Worm (Caenorhabditis elegans) whole organism, early embryonic: ENCODE data around the gene C41C4.9.

Experiments
- B0310.2 ChIP-seq: sonication (generic microtip); optimal IDR thresholded peaks from 2 replicates; lab custom pipeline; 2016; ENCODE audit warnings: mild to moderate bottlenecking, missing genetic modification characterization, missing compliant biosample characterization
- F13C5.2 ChIP-seq: sonication (generic microtip); optimal IDR thresholded peaks from 2 replicates; lab custom pipeline; 2017; ENCODE audit warnings: mild to moderate bottlenecking, missing genetic modification characterization, inconsistent platforms, missing compliant biosample characterization
- aly-1 ChIP-seq: sonication (generic microtip); optimal IDR thresholded peaks from 2 replicates; lab custom pipeline; 2016; ENCODE audit warnings: missing genetic modification characterization, missing compliant biosample characterization
- ama-1 ChIP-seq: fragments of 150-350 bp; optimal IDR thresholded peaks from 2 replicates; lab custom pipeline; 2014
- ceh-13 ChIP-seq: fragments of 200-800 bp; sonication (Bioruptor generic); optimal IDR thresholded peaks from 2 replicates; lab custom pipeline; 2018; ENCODE audit warnings: mild to moderate bottlenecking, missing genetic modification characterization, missing compliant biosample characterization
- ceh-36 ChIP-seq: sonication (generic microtip); optimal IDR thresholded peaks from 2 replicates; lab custom pipeline; 2016; ENCODE audit warnings: missing genetic modification characterization, inconsistent platforms, missing compliant biosample characterization
- ets-7 ChIP-seq: sonication (generic microtip); optimal IDR thresholded peaks from 2 replicates; lab custom pipeline; 2016; ENCODE audit warnings: missing genotype, missing genetic modification characterization, missing compliant biosample characterization
- flt-1 ChIP-seq: fragments of 200-800 bp; sonication (Bioruptor generic); IDR thresholded peaks from 2 replicates; pipeline ENCODE4 v1.3.6; 2022; ENCODE audit warnings: missing genetic modification characterization, missing compliant biosample characterization
- hmbx-1 ChIP-seq: sonication (generic microtip); optimal IDR thresholded peaks from 2 replicates; lab custom pipeline; 2016; ENCODE audit warnings: mild to moderate bottlenecking, missing genetic modification characterization, missing compliant biosample characterization
- hmg-4 ChIP-seq: fragments of 200-800 bp; sonication (Bioruptor generic); optimal IDR thresholded peaks from 2 replicates; lab custom pipeline; 2018; ENCODE audit warnings: mild to moderate bottlenecking, missing genetic modification characterization, missing compliant biosample characterization
- hnd-1 ChIP-seq: sonication (generic microtip); optimal IDR thresholded peaks from 2 replicates; lab custom pipeline; 2016; ENCODE audit warnings: missing genetic modification characterization, missing compliant biosample characterization
- pes-1 ChIP-seq: fragments of 200-800 bp; sonication (Bioruptor generic); IDR thresholded peaks from 2 replicates; pipeline ENCODE4 v1.3.6; 2022; ENCODE audit warnings: missing genetic modification reagents, missing genetic modification characterization, missing compliant biosample characterization
- scrt-1 ChIP-seq: fragments of 200-800 bp; sonication (Bioruptor generic); IDR thresholded peaks from 2 replicates; pipeline ENCODE4 v1.3.6; 2022; ENCODE audit warnings: missing genetic modification characterization, missing compliant biosample characterization
- sea-1 ChIP-seq: fragments of 200-800 bp; sonication (Bioruptor generic); conservative IDR thresholded peaks from 2 replicates; pipeline ENCODE4 v1.3.6; 2022; ENCODE audit warnings: missing genetic modification characterization, missing compliant biosample characterization
- tbx-11 ChIP-seq: fragments of 200-800 bp; sonication (Bioruptor generic); IDR thresholded peaks from 2 replicates; pipeline ENCODE4 v1.3.6; 2022; ENCODE audit warnings: missing genetic modification characterization, missing compliant biosample characterization
- tbx-37 ChIP-seq: fragments of 200-800 bp; sonication (Bioruptor generic); conservative IDR thresholded peaks from 2 replicates; pipeline ENCODE4 v1.3.6; 2022; ENCODE audit warnings: missing genetic modification reagents, missing genetic modification characterization, missing compliant biosample characterization
- tra-4 ChIP-seq: sonication (generic microtip); optimal IDR thresholded peaks from 2 replicates; lab custom pipeline; 2017; ENCODE audit warnings: missing genetic modification characterization, missing compliant biosample characterization

Gene C41C4.9

DNA sequence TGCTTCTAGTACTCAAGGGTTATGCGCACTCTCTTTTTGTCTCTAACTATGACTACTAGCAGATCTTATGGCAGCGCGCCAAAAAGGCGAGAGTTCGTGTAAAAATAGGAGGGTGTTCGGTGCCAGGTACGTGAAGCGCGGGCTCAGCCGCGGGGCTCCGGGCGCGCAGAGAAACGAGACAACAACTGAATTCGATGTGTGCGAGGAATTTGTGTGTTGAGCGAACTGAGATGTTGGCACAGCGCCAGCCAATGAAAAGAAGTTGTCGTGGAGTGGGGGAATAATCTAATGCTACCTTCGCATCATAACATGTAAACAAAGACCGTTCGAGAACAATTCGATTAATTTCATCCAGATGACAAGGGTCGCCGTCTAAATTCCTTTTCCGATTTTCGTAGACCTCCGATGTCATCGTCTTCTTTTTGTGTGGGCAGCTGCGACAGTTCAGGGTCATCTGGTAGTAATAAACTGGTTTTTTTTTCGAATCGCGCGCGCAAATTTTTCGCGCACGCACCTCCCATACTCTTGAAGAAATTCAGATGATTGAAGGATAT, 24.0 kb downstream of the C41C4.9 start:
- TF ChIP-seq pes-1 (GFP tag; lab: Robert Waterston, UW) (peak; percentile 3; the same call in 1 of the 2 replicates), ceh-13 (GFP tag; lab: Kevin White, UChicago) (no peak)

DNA sequence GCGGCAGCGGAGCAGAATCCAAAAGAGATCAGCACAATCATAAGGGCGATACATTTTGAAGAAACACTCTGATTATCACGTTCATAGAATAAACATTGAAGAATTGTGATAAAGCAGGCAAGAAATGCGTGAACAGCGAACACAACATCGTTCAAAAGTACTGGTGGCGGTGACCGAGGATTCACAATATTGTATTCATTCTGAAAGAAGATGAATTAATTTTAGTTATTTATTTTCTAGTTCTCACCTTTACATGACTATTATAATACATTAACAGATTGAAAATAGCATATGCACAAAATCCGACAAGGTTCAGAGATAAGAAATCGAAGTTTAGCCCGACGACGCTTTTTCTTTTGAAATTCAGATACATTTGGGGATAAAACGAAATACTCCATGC, 28.5 kb downstream of the C41C4.9 start:
- TF ChIP-seq ets-7 (no peak), tbx-37 (no peak), hmg-4 (GFP tag; lab: Kevin White, UChicago) (no peak), tra-4 (tag; lab: Kevin White, UChicago) (no peak), sea-1 (GFP tag; lab: Robert Waterston, UW) (no peak), ama-1 (lab: Kevin White, UChicago) (no peak), hnd-1 (no peak), ceh-36 (tag; lab: Kevin White, UChicago) (no peak), ceh-13 (GFP tag; lab: Kevin White, UChicago) (no peak), aly-1 (tag; lab: Kevin White, UChicago) (no peak), B0310.2 (tag; lab: Kevin White, UChicago) (no peak), pes-1 (GFP tag; lab: Robert Waterston, UW) (no peak), flt-1 (GFP tag; lab: Robert Waterston, UW) (no peak)

DNA sequence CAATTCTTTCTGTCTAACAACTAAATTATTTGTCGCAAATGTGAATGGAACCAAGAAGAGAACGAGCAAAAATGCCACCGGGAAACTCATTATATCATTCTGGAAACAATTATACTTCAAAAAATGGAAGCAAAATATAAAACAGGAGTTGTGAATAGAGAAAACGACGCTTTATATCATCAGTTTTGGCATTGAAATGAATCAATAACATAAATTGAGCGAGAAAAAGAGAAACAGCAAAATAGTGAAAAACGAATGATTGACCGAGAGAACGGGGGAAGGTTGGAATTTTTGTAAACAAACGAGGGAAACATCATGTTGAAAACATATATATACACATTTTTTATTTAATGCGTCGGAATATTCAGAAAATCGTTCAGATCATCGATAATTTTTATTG, 29.4 kb downstream of the C41C4.9 start, which contains the start of gene ctns-1:
Gene ctns-1, minus strand, starts transcription at position 101 of the 400 bp plus-strand sequence.
- TF ChIP-seq F13C5.2 (tag; lab: Kevin White, UChicago) (no peak), aly-1 (tag; lab: Kevin White, UChicago) (no peak), ceh-36 (tag; lab: Kevin White, UChicago) (no peak), pes-1 (GFP tag; lab: Robert Waterston, UW) (no peak), ama-1 (lab: Kevin White, UChicago) (no peak), ets-7 (no peak), tra-4 (tag; lab: Kevin White, UChicago) (no peak), scrt-1 (GFP tag; lab: Robert Waterston, UW) (no peak)

DNA sequence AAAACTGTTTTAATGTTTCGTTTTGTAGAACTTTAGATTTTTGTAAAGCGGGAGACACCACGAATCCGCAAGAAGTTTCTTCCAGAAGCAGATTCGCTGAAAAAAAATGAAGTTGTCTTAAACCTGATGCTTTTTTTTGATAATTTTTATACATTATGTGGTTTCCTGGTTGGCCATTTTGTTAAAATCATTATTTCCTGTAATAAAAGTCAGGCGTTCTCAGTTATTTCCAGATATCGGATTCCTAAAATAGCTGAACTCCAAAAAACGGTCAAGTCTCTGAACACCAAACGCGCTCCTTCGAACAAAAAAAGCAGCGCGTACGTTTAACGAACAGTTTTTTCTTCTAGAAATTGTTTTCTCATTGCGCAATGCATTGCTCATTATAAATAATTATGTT, 29.9 kb downstream of the C41C4.9 start:
- no peak for TF ChIP-seq ets-7
- no peak for TF ChIP-seq sea-1 (GFP tag; lab: Robert Waterston, UW)
- no peak for TF ChIP-seq pes-1 (GFP tag; lab: Robert Waterston, UW)
- TF ChIP-seq ceh-13 (GFP tag; lab: Kevin White, UChicago): peak; percentile 20
- no peak for TF ChIP-seq F13C5.2 (tag; lab: Kevin White, UChicago)
- TF ChIP-seq tbx-11: no peak
- TF ChIP-seq tra-4 (tag; lab: Kevin White, UChicago): no peak
- TF ChIP-seq hmg-4 (GFP tag; lab: Kevin White, UChicago): no peak

DNA sequence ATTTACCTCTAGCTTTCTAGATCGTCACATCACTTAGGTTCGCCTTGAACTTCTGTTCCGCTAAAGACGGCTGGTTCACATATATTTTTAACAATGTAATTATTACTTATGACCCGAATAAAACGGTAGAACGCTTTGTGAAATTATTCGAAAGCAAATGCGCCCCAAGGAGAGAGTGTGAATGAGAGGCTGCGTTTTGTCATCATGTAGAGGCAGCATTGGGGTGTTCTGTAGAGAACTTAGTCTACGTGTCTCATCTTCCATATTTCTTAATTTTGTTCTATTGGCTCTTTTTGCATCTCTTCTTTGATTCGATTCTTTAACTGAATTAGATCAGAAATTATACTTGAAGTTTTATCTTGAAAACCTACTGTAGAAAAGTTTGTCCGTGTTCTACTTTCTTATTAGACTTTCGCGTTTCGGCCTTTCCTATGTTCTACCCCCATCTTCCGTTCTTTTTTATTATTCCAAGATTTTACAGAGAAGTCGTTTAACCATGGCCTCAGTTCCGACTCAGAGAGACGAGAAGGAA, 30.6 kb downstream of the C41C4.9 start, which contains the start of gene cdc-48.2:
Gene cdc-48.2, plus strand, starts transcription at position 482 of the 532 bp plus-strand sequence.
- TF ChIP-seq sea-1 (GFP tag; lab: Robert Waterston, UW): no peak
- TF ChIP-seq aly-1 (tag; lab: Kevin White, UChicago): no peak
- no peak for TF ChIP-seq F13C5.2 (tag; lab: Kevin White, UChicago)
- TF ChIP-seq hmg-4 (GFP tag; lab: Kevin White, UChicago): no peak
- TF ChIP-seq pes-1 (GFP tag; lab: Robert Waterston, UW): no peak
- no peak for TF ChIP-seq tbx-11
- no peak for TF ChIP-seq flt-1 (GFP tag; lab: Robert Waterston, UW)
- TF ChIP-seq scrt-1 (GFP tag; lab: Robert Waterston, UW): no peak
- TF ChIP-seq hmbx-1 (tag; lab: Kevin White, UChicago): no peak
- TF ChIP-seq ama-1 (lab: Kevin White, UChicago): no peak
- TF ChIP-seq tra-4 (tag; lab: Kevin White, UChicago): no peak
- TF ChIP-seq ceh-36 (tag; lab: Kevin White, UChicago): no peak
- no peak for TF ChIP-seq ceh-13 (GFP tag; lab: Kevin White, UChicago)
- no peak for TF ChIP-seq hnd-1
- TF ChIP-seq tbx-37: no peak
- no peak for TF ChIP-seq ets-7
- TF ChIP-seq B0310.2 (tag; lab: Kevin White, UChicago): no peak

DNA sequence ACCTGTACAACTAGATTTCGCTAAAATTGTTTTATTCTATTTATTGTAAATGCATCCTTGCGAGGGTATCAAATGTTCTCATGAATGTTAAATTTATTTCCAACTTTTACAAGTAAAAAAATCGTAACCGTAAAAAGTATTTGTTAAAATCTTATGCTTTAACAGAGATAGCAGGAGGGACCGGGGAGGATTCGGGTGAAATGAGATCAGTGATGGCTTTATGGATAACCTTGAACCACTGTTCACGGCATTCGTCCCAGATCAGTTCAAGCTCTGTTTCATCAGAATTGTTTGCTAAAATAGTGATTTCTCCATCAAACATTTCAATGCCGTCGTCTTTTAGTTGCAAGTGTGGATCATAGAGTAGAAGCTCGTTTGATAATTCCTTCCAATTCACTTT, 33.7 kb downstream of the C41C4.9 start:
- TF ChIP-seq aly-1 (tag; lab: Kevin White, UChicago): no peak
- no peak for TF ChIP-seq ceh-13 (GFP tag; lab: Kevin White, UChicago)
- no peak for TF ChIP-seq F13C5.2 (tag; lab: Kevin White, UChicago)
- no peak for TF ChIP-seq sea-1 (GFP tag; lab: Robert Waterston, UW)
- TF ChIP-seq ets-7: no peak
- TF ChIP-seq scrt-1 (GFP tag; lab: Robert Waterston, UW): no peak
- TF ChIP-seq hmg-4 (GFP tag; lab: Kevin White, UChicago): no peak
- no peak for TF ChIP-seq hnd-1
- no peak for TF ChIP-seq B0310.2 (tag; lab: Kevin White, UChicago)
- TF ChIP-seq ama-1 (lab: Kevin White, UChicago): no peak
- TF ChIP-seq pes-1 (GFP tag; lab: Robert Waterston, UW): no peak
- no peak for TF ChIP-seq flt-1 (GFP tag; lab: Robert Waterston, UW)
- no peak for TF ChIP-seq tbx-11

DNA sequence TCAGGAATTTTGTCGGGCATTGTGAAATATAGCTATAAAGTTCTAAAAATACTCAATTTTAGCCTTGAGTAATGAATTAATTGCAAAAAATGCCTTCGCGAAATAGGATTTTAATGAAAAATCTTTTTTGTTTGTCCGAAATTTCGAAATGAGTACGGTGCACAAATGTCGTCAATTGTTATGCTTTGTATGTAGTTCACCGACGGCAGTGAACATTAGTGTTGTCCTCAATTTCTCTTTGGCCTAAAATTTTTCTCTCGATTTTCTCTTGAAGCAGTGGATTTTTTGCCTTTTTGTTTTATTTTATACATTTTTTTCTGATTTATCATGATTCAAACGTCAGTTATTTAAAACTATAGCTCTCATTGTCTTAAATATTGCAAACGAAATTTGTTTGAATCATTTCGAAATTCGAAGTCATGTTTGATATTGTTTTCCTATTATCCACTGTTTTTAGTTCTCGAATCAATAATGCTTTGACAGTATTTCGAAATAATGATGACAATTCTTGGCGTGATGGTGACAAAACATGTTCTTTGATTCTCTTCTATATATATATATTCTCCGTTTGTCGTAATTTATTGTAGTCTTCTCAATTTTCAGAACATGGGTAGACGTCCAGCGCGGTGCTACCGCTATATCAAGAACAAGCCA, 36.0 kb downstream of the C41C4.9 start, which contains the start of the genes ints-11 and rpl-10:
Gene ints-11, minus strand, starts transcription at position 201 of the 654 bp plus-strand sequence.
Gene rpl-10, plus strand, starts transcription at position 604 of the 654 bp plus-strand sequence.
- TF ChIP-seq hnd-1: no peak
- TF ChIP-seq aly-1 (tag; lab: Kevin White, UChicago): no peak
- no peak for TF ChIP-seq B0310.2 (tag; lab: Kevin White, UChicago)
- no peak for TF ChIP-seq tra-4 (tag; lab: Kevin White, UChicago)
- no peak for TF ChIP-seq sea-1 (GFP tag; lab: Robert Waterston, UW)
